Worm (Caenorhabditis elegans) whole organism, L3 larva: Measurements from ENCODE around the gene gpx-5.
A peak's percentile ranks its signal among the peaks of the same experiment; 100 is the strongest.

Experiments used
- R02D3.7 ChIP-seq: fragments of 150-350 bp; optimal IDR thresholded peaks from 2 replicates; lab custom pipeline; 2014; ENCODE audit warnings: missing biosample characterization, missing genetic modification characterization
- aly-2 ChIP-seq: fragments of 150-350 bp; optimal IDR thresholded peaks from 2 replicates; lab custom pipeline; 2014; ENCODE audit warnings: missing biosample characterization, missing genetic modification characterization
- ama-1 ChIP-seq: fragments of 150-350 bp; optimal IDR thresholded peaks from 2 replicates; lab custom pipeline; 2018
- ceh-28 ChIP-seq: fragments of 150-350 bp; optimal IDR thresholded peaks from 2 replicates; lab custom pipeline; 2014; ENCODE audit warnings: missing biosample characterization, missing genetic modification reagents, missing genetic modification characterization
- ceh-9 ChIP-seq: sonication (generic microtip); optimal IDR thresholded peaks from 2 replicates; lab custom pipeline; 2018; ENCODE audit warnings: missing biosample characterization, missing genetic modification characterization
- daf-12 ChIP-seq: fragments of 150-350 bp; optimal IDR thresholded peaks from 2 replicates; lab custom pipeline; 2014; ENCODE audit warnings: missing biosample characterization, missing genetic modification reagents, missing genetic modification characterization
- egl-27 ChIP-seq: sonication (generic microtip); optimal IDR thresholded peaks from 4 replicates; lab custom pipeline; 2017; ENCODE audit warnings: missing biosample characterization, missing genetic modification reagents, missing genetic modification characterization
- elt-1 ChIP-seq: fragments of 150-350 bp; optimal IDR thresholded peaks from 2 replicates; lab custom pipeline; 2014; ENCODE audit warnings: missing biosample characterization, missing genetic modification characterization
- elt-2 ChIP-seq: sonication (generic microtip); optimal IDR thresholded peaks from 2 replicates; lab custom pipeline; 2016; ENCODE audit warnings: missing genetic modification reagents, mild to moderate bottlenecking, missing genetic modification characterization, missing compliant biosample characterization
- elt-3 ChIP-seq, 3 experiments: fragments of 150-350 bp in 1 of 3; sonication (generic microtip) in 2 of 3; optimal IDR thresholded peaks; 2 replicates in 2 of 3; 4 replicates in 1 of 3; lab custom pipeline; 2014 to 2017; ENCODE audit warnings: missing biosample characterization in 3 of 3, missing genetic modification characterization in 3 of 3
- eor-1 ChIP-seq, 2 experiments: fragments of 150-350 bp; optimal IDR thresholded peaks; 2 replicates each; lab custom pipeline; 2014 to 2018; ENCODE audit warnings: missing biosample characterization in 2 of 2, missing genetic modification characterization in 2 of 2
- fkh-10 ChIP-seq: sonication (generic microtip); optimal IDR thresholded peaks from 2 replicates; lab custom pipeline; 2017; ENCODE audit warnings: missing biosample characterization, missing genetic modification reagents, missing genetic modification characterization
- fkh-2 ChIP-seq: fragments of 150-350 bp; optimal IDR thresholded peaks from 2 replicates; lab custom pipeline; 2014; ENCODE audit warnings: missing biosample characterization, missing genetic modification reagents, missing genetic modification characterization
- fos-1 ChIP-seq: fragments of 150-350 bp; optimal IDR thresholded peaks from 2 replicates; lab custom pipeline; 2014; ENCODE audit warnings: missing biosample characterization, missing genetic modification characterization
- hmg-11 ChIP-seq: sonication (generic microtip); optimal IDR thresholded peaks from 2 replicates; lab custom pipeline; 2016; ENCODE audit warnings: missing genetic modification characterization, missing compliant biosample characterization
- jun-1 ChIP-seq: fragments of 150-350 bp; optimal IDR thresholded peaks from 2 replicates; lab custom pipeline; 2014; ENCODE audit warnings: missing biosample characterization, missing genetic modification reagents, missing genetic modification characterization
- lin-15B ChIP-seq: fragments of 150-350 bp; optimal IDR thresholded peaks from 2 replicates; lab custom pipeline; 2014; ENCODE audit warnings: missing biosample characterization, missing genetic modification characterization
- lin-39 ChIP-seq: fragments of 150-350 bp; optimal IDR thresholded peaks from 2 replicates; lab custom pipeline; 2018; ENCODE audit warnings: missing biosample characterization, missing genetic modification reagents, missing genetic modification characterization
- lsy-12 ChIP-seq: sonication (generic microtip); optimal IDR thresholded peaks from 2 replicates; lab custom pipeline; 2016; ENCODE audit warnings: mild to moderate bottlenecking, missing genetic modification characterization, missing compliant biosample characterization
- mdl-1 ChIP-seq: fragments of 150-350 bp; optimal IDR thresholded peaks from 2 replicates; lab custom pipeline; 2014; ENCODE audit warnings: missing biosample characterization, missing genetic modification characterization
- mml-1 ChIP-seq: fragments of 150-350 bp; sonication (generic microtip); optimal IDR thresholded peaks from 3 replicates; lab custom pipeline; 2014; ENCODE audit warnings: missing biosample characterization, missing genetic modification characterization
- nfya-1 ChIP-seq: sonication (generic microtip); optimal IDR thresholded peaks from 2 replicates; lab custom pipeline; 2017; ENCODE audit warnings: missing genetic modification characterization, mild to moderate bottlenecking, missing compliant biosample characterization, antibody characterized with exemption, moderate library complexity; ENCODE audit not compliant: insufficient read depth
- nhr-12 ChIP-seq: fragments of 150-350 bp; optimal IDR thresholded peaks from 2 replicates; lab custom pipeline; 2014; ENCODE audit warnings: missing biosample characterization, missing genetic modification characterization
- nhr-23 ChIP-seq: fragments of 150-350 bp; optimal IDR thresholded peaks from 2 replicates; lab custom pipeline; 2014; ENCODE audit warnings: missing biosample characterization, missing genetic modification reagents, missing genetic modification characterization
- nhr-237 ChIP-seq: fragments of 150-350 bp; optimal IDR thresholded peaks from 2 replicates; lab custom pipeline; 2014; ENCODE audit warnings: missing biosample characterization, missing genetic modification characterization
- nhr-25 ChIP-seq: sonication (generic microtip); optimal IDR thresholded peaks from 2 replicates; lab custom pipeline; 2017; ENCODE audit warnings: missing biosample characterization, missing genetic modification characterization
- nhr-28 ChIP-seq: fragments of 150-350 bp; optimal IDR thresholded peaks from 2 replicates; lab custom pipeline; 2014; ENCODE audit warnings: missing biosample characterization, missing genetic modification characterization
- nhr-43 ChIP-seq: sonication (generic microtip); optimal IDR thresholded peaks from 2 replicates; lab custom pipeline; 2016; ENCODE audit warnings: mild to moderate bottlenecking, missing genetic modification characterization, missing compliant biosample characterization; ENCODE audit not compliant: poor library complexity, severe bottlenecking
- nhr-67 ChIP-seq: fragments of 150-350 bp; optimal IDR thresholded peaks from 2 replicates; lab custom pipeline; 2014; ENCODE audit warnings: missing biosample characterization, missing genetic modification characterization
- nhr-76 ChIP-seq: fragments of 150-350 bp; sonication (generic microtip); optimal IDR thresholded peaks from 5 replicates; lab custom pipeline; 2014; ENCODE audit warnings: missing biosample characterization, missing genetic modification characterization
- nhr-77 ChIP-seq: fragments of 150-350 bp; optimal IDR thresholded peaks from 2 replicates; lab custom pipeline; 2014; ENCODE audit warnings: missing biosample characterization, missing genetic modification characterization
- pha-4 ChIP-seq: fragments of 150-350 bp; optimal IDR thresholded peaks from 2 replicates; lab custom pipeline; 2014; ENCODE audit warnings: missing biosample characterization, missing genetic modification reagents, missing genetic modification characterization
- pqm-1 ChIP-seq: fragments of 150-350 bp; optimal IDR thresholded peaks from 2 replicates; lab custom pipeline; 2017; ENCODE audit warnings: missing biosample characterization, missing genetic modification characterization, inconsistent platforms
- skn-1 ChIP-seq: fragments of 150-350 bp; optimal IDR thresholded peaks from 2 replicates; lab custom pipeline; 2014; ENCODE audit warnings: missing biosample characterization, missing genetic modification characterization
- snpc-4 ChIP-seq: fragments of 150-350 bp; optimal IDR thresholded peaks from 2 replicates; lab custom pipeline; 2014; ENCODE audit warnings: missing biosample characterization, missing genetic modification characterization
- unc-39 ChIP-seq: sonication (generic microtip); optimal IDR thresholded peaks from 4 replicates; lab custom pipeline; 2017; ENCODE audit warnings: missing biosample characterization, missing genetic modification characterization
- unc-62 ChIP-seq: fragments of 150-350 bp; sonication (generic microtip); optimal IDR thresholded peaks from 4 replicates; lab custom pipeline; 2014; ENCODE audit warnings: missing biosample characterization, missing genetic modification reagents, missing genetic modification characterization
- zag-1 ChIP-seq: fragments of 150-350 bp; optimal IDR thresholded peaks from 2 replicates; lab custom pipeline; 2014; ENCODE audit warnings: missing biosample characterization, missing genetic modification characterization
- ztf-4 ChIP-seq: fragments of 150-350 bp; optimal IDR thresholded peaks from 2 replicates; lab custom pipeline; 2014; ENCODE audit warnings: missing biosample characterization, missing genetic modification characterization

Gene gpx-5

DNA sequence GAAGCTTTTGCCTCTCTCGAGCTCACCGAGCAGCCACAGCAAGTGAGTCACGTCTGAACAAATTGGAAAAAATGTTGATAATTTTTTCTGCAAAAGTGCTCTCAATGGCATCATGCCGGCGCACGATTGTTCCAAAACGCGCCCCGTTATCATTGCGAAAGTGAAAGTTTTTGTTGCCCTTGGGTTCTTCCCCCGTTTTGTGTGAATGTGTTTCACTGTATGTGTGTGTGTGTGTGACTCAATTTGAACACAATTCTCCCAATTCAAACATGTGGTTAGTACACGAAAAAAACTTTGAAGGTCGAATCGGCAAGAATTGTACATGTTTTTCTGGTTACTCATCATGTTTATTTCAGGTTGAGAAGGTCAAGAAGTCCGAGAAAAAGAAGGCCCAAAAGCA is 31.4 kb upstream of the gpx-5 start:
- TF ChIP-seq fkh-2 (tag; lab: Kevin White, UChicago): no peak
- peak; percentile 20 for TF ChIP-seq nhr-23 (tag; lab: Kevin White, UChicago)
- TF ChIP-seq unc-62 (GFP tag; lab: Kevin White, UChicago): no peak
- TF ChIP-seq skn-1 (tag; lab: Kevin White, UChicago): no peak
- TF ChIP-seq hmg-11: no peak
- no peak for TF ChIP-seq elt-1
- no peak for TF ChIP-seq ceh-9
- peak in 1 of 3 experiments; percentile 61 for TF ChIP-seq elt-3 (tag; optimal IDR thresholded peaks at IDR 0.05; lab: Kevin White, UChicago)
- peak; percentile 90 for TF ChIP-seq nhr-25 (tag; lab: Kevin White, UChicago)
- no peak for TF ChIP-seq lin-39 (tag; lab: Kevin White, UChicago)
- no peak for TF ChIP-seq snpc-4
- TF ChIP-seq nhr-12 (tag; lab: Kevin White, UChicago): no peak
- TF ChIP-seq zag-1 (tag; lab: Kevin White, UChicago): no peak
- TF ChIP-seq jun-1: peak; percentile 20
- TF ChIP-seq fkh-10 (GFP tag; lab: Kevin White, UChicago): no peak
- TF ChIP-seq lsy-12: no peak
- TF ChIP-seq pha-4 (tag; lab: Kevin White, UChicago): peak; percentile 58
- TF ChIP-seq nfya-1: no peak
- peak; percentile 3 for TF ChIP-seq nhr-43
- peak; percentile 97 for TF ChIP-seq pqm-1 (tag; lab: Kevin White, UChicago)
- no peak for TF ChIP-seq eor-1 (tag; optimal IDR thresholded peaks at IDR 0.05; lab: Kevin White, UChicago)
- TF ChIP-seq elt-2 (tag; lab: Kevin White, UChicago): peak; percentile 83
- TF ChIP-seq mml-1: no peak
- TF ChIP-seq unc-39: no peak
- TF ChIP-seq mdl-1 (tag; lab: Kevin White, UChicago): peak; percentile 23
- no peak for TF ChIP-seq aly-2 (tag; lab: Kevin White, UChicago)
- TF ChIP-seq nhr-76 (tag; lab: Kevin White, UChicago): no peak

DNA sequence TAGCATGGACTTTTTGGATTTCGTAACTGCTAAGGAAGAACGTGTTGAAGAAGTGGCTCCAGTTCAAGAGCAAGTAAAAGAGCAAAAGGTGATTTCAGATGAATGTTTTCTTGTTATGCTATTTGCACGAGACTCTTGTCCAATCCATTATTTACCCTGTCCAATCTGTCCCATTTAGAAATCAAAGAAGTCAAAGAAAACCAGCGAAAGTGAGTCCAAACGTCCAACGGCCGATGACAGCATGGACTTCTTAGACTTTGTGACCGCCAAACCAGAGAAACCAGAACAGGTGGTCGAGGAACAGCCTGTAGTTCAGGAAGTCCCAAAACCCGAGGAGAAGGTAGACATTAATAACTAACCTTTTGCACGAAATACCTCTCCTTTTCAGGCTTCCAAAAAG is 29.2 kb upstream of the gpx-5 start:
- TF ChIP-seq nhr-67 (no peak), unc-39 (no peak), ceh-28 (tag; lab: Kevin White, UChicago) (no peak), daf-12 (tag; lab: Kevin White, UChicago) (no peak), elt-3 (tag; optimal IDR thresholded peaks at IDR 0.05; lab: Kevin White, UChicago) (no peak), nhr-43 (no peak), R02D3.7 (tag; lab: Kevin White, UChicago) (no peak), nhr-25 (tag; lab: Kevin White, UChicago) (no peak), lsy-12 (no peak), ama-1 (no peak), nfya-1 (no peak), ceh-9 (no peak), fos-1 (no peak), lin-15B (tag; lab: Kevin White, UChicago) (no peak), lin-39 (tag; lab: Kevin White, UChicago) (no peak), nhr-237 (no peak), pha-4 (tag; lab: Kevin White, UChicago) (no peak)

DNA sequence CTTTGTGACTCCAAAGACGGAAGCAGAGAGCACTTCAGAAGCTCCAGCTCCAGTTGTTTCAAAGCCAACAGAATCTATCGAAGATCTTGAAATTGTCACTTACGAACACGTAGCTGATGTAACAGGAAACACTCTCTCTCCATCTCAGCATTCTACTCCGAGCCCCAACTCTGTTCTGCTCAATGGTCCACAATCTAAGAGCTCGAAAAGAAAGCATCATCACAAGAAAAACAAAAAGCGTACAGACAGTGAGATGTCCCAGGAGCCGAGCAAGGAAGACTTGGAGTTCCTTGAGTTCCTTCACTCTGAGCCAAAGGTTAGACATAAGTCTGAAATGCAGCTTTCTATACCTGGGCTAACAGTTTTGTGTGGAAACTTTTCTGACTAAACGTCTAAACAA is 28.4 kb upstream of the gpx-5 start:
- no peak for TF ChIP-seq lsy-12
- no peak for TF ChIP-seq pha-4 (tag; lab: Kevin White, UChicago)
- no peak for TF ChIP-seq lin-15B (tag; lab: Kevin White, UChicago)
- no peak for TF ChIP-seq nhr-12 (tag; lab: Kevin White, UChicago)
- no peak for TF ChIP-seq snpc-4
- TF ChIP-seq nhr-28 (tag; lab: Kevin White, UChicago): no peak
- no peak for TF ChIP-seq egl-27 (tag; lab: Kevin White, UChicago)
- no peak for TF ChIP-seq mdl-1 (tag; lab: Kevin White, UChicago)
- TF ChIP-seq aly-2 (tag; lab: Kevin White, UChicago): no peak

DNA sequence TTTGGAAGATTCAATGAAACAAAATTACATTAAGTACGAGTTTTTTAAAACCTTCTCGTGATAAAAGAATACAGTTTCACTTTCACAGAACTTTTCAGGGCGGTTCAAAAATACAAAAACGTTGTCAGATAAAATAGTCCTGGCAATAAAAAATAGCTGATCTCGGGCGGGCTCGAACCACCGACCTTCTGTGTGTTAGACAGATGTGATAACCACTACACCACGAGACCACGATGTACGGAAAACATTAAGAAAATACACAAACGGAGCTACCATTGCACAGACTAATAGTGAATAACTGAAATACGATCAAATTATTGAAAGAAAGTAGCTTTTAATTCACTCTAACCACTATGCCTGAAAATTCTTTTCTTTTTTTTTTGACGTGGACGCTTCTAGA is 23.5 kb upstream of the gpx-5 start:
- TF ChIP-seq lin-39 (tag; lab: Kevin White, UChicago) (no peak), fkh-10 (GFP tag; lab: Kevin White, UChicago) (no peak), nfya-1 (peak; percentile 25), ama-1 (peak; percentile 50), pha-4 (tag; lab: Kevin White, UChicago) (peak; percentile 35), elt-2 (tag; lab: Kevin White, UChicago) (peak; percentile 40), nhr-77 (no peak), nhr-67 (no peak), ztf-4 (no peak)
